Fruit fly (Drosophila melanogaster): ENCODE results near the gene CG6144.

The CG6144 gene

DNA sequence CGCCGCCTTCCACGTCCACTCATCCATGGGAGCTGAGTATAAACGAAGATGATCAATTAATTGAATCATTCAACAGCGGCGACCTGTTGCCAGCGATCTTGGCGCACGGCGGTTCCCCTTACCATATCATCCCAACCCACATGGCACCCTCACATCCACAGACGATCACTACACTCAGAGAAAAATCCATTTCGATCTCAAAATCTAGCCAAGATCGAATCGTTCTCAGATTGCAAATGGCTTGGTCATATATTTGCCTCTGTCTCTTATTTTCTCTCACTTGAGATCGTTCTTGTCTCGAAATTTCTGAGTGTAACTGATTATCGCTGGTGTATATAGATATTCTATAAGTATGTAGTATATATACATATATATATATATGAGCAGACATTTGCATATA lies 20.1 kb upstream of the CG6144 start (continued):
- TF ChIP-seq cwo (GFP tag; optimal IDR thresholded peaks at IDR 0.05) (no peak), Lim3 (GFP tag; IDR thresholded peaks at IDR 0.05) (no peak), schlank (tag; optimal IDR thresholded peaks at IDR 0.05) (peak; percentile 26), CG14710 (tag; optimal IDR thresholded peaks at IDR 0.05) (peak; percentile 7), ken (GFP tag; IDR thresholded peaks at IDR 0.05) (peak; percentile 55; the same call in 1 of the 3 replicates), inv (GFP tag; IDR thresholded peaks at IDR 0.05; ENCODE audit: partially characterized antibody) (no peak), kni (GFP tag; optimal IDR thresholded peaks at IDR 0.05) (no peak), pho (GFP tag; optimal IDR thresholded peaks at IDR 0.05) (peak; percentile 6), CG8290 (GFP tag; optimal IDR thresholded peaks at IDR 0.05) (no peak), CG8290 (tag; optimal IDR thresholded peaks at IDR 0.05) (peak in 1 of 2 experiments; percentile 84), CG1832 (GFP tag; optimal IDR thresholded peaks at IDR 0.05) (no peak), CG6854 (GFP tag; optimal IDR thresholded peaks at IDR 0.05) (no peak), CG12236 (GFP tag; optimal IDR thresholded peaks at IDR 0.05) (no peak), lilli (GFP tag; optimal IDR thresholded peaks at IDR 0.05) (peak; percentile 52), pnt (GFP tag; optimal IDR thresholded peaks at IDR 0.05) (peak; percentile 16), Jarid2 (GFP tag; optimal IDR thresholded peaks at IDR 0.05) (no peak), CG11723 (GFP tag; optimal IDR thresholded peaks at IDR 0.05) (no peak), CG13624 (GFP tag; optimal IDR thresholded peaks at IDR 0.05) (peak; percentile 10), ham (GFP tag; IDR thresholded peaks at IDR 0.05) (no peak), MBD-R2 (GFP tag; IDR thresholded peaks at IDR 0.05) (no peak), CG1792 (GFP tag; optimal IDR thresholded peaks at IDR 0.05) (no peak), Hey (tag; optimal IDR thresholded peaks at IDR 0.05) (no peak), Aef1 (GFP tag; IDR thresholded peaks at IDR 0.05) (peak; percentile 63), nmo (GFP tag; optimal IDR thresholded peaks at IDR 0.05) (peak; percentile 52), mirr (GFP tag; optimal IDR thresholded peaks at IDR 0.05) (peak; percentile 30), CG7963 (GFP tag; IDR thresholded peaks at IDR 0.05; ENCODE audit: partially characterized antibody) (no peak), CG5180 (GFP tag; optimal IDR thresholded peaks at IDR 0.05) (peak; percentile 28), twi (tag; optimal IDR thresholded peaks at IDR 0.05) (no peak), CG6175 (GFP tag; IDR thresholded peaks at IDR 0.05) (no peak), CG2129 (GFP tag; IDR thresholded peaks at IDR 0.05; ENCODE audit: partially characterized antibody) (no peak), Deaf1 (tag; optimal IDR thresholded peaks at IDR 0.05) (no peak), tup (GFP tag; optimal IDR thresholded peaks at IDR 0.05) (no peak), usp (GFP tag; optimal IDR thresholded peaks at IDR 0.05) (no peak), Pdp1 (GFP tag; optimal IDR thresholded peaks at IDR 0.05) (peak in 1 of 2 experiments; percentile 49), ftz-f1 (GFP tag; optimal IDR thresholded peaks at IDR 0.05) (no peak), CG14667 (GFP tag; IDR thresholded peaks at IDR 0.05) (no peak; the same call in 1 of the 2 replicates), CG14860 (GFP tag; IDR thresholded peaks at IDR 0.05; ENCODE audit: partially characterized antibody) (no peak), sug (tag; optimal IDR thresholded peaks at IDR 0.05) (peak; percentile 26), h (optimal IDR thresholded peaks at IDR 0.05) (no peak), knrl (GFP tag; IDR thresholded peaks at IDR 0.05; ENCODE audit: partially characterized antibody) (no peak), Doc2 (GFP tag; IDR thresholded peaks at IDR 0.05) (no peak), fru (optimal IDR thresholded peaks at IDR 0.05) (no peak), Six4 (GFP tag; optimal IDR thresholded peaks at IDR 0.05) (peak; percentile 18), repo (GFP tag; optimal IDR thresholded peaks at IDR 0.05) (no peak), Vsx1 (GFP tag; optimal IDR thresholded peaks at IDR 0.05) (peak; percentile 13), CG12219 (GFP tag; optimal IDR thresholded peaks at IDR 0.05) (peak; percentile 38), CG17361 (GFP tag; IDR thresholded peaks at IDR 0.05) (peak; percentile 36; the same call in 1 of the 3 replicates), CG8924 (tag; optimal IDR thresholded peaks at IDR 0.05) (peak; percentile 42), CG30020 (tag; optimal IDR thresholded peaks at IDR 0.05) (no peak), dan (GFP tag; IDR thresholded peaks at IDR 0.05) (no peak), Trl (optimal IDR thresholded peaks at IDR 0.05) (no peak), Trl (GFP tag; optimal IDR thresholded peaks at IDR 0.05) (peak; percentile 38)

Measured in whole organism, embryonic.